Fruit fly (Drosophila melanogaster): ENCODE results near the gene CG5388.
"Not testable (repeated sequence)": the region's sequence is repeated elsewhere in the genome, so short reads cannot be mapped to it uniquely, and the experiment has no call there.

dm6 chr3R:22298505-22298904 lies 41.6 kb downstream of the CG5388 start, which contains the start of gene CG7084:
- TF ChIP-seq CG6808 (GFP tag; optimal IDR thresholded peaks at IDR 0.05); CG16779 (tag; optimal IDR thresholded peaks at IDR 0.05); CG11902 (GFP tag; optimal IDR thresholded peaks at IDR 0.05); ss (GFP tag; optimal IDR thresholded peaks at IDR 0.05); achi (GFP tag; optimal IDR thresholded peaks at IDR 0.05); Ets21C (GFP tag; optimal IDR thresholded peaks at IDR 0.05); svp (GFP tag); Gug (GFP tag; IDR thresholded peaks at IDR 0.05): not testable (repeated sequence)

All from whole organism, prepupa.